Worm (Caenorhabditis elegans) whole organism, L3 larva: ENCODE results near the gene C27A2.12.

Experiments used
- R02D3.7 ChIP-seq: fragments of 150-350 bp; optimal IDR thresholded peaks from 2 replicates; lab custom pipeline; 2014; ENCODE audit warnings: missing biosample characterization, missing genetic modification characterization
- ZK546.5 ChIP-seq: sonication (generic microtip); optimal IDR thresholded peaks from 2 replicates; lab custom pipeline; 2017; ENCODE audit warnings: missing biosample characterization, missing genetic modification characterization
- aly-2 ChIP-seq: fragments of 150-350 bp; optimal IDR thresholded peaks from 2 replicates; lab custom pipeline; 2014; ENCODE audit warnings: missing biosample characterization, missing genetic modification characterization
- ama-1 ChIP-seq: fragments of 150-350 bp; optimal IDR thresholded peaks from 2 replicates; lab custom pipeline; 2018
- ceh-16 ChIP-seq: sonication (generic microtip); optimal IDR thresholded peaks from 2 replicates; lab custom pipeline; 2017; ENCODE audit warnings: missing biosample characterization, missing genetic modification characterization
- ceh-28 ChIP-seq: fragments of 150-350 bp; optimal IDR thresholded peaks from 2 replicates; lab custom pipeline; 2014; ENCODE audit warnings: missing biosample characterization, missing genetic modification reagents, missing genetic modification characterization
- ceh-82 ChIP-seq: fragments of 150-350 bp; optimal IDR thresholded peaks from 2 replicates; lab custom pipeline; 2014; ENCODE audit warnings: missing biosample characterization, missing genetic modification characterization
- ceh-9 ChIP-seq: sonication (generic microtip); optimal IDR thresholded peaks from 2 replicates; lab custom pipeline; 2018; ENCODE audit warnings: missing biosample characterization, missing genetic modification characterization
- daf-12 ChIP-seq: fragments of 150-350 bp; optimal IDR thresholded peaks from 2 replicates; lab custom pipeline; 2014; ENCODE audit warnings: missing biosample characterization, missing genetic modification reagents, missing genetic modification characterization
- egl-27 ChIP-seq: sonication (generic microtip); optimal IDR thresholded peaks from 4 replicates; lab custom pipeline; 2017; ENCODE audit warnings: missing biosample characterization, missing genetic modification reagents, missing genetic modification characterization
- egl-5 ChIP-seq: fragments of 150-350 bp; optimal IDR thresholded peaks from 2 replicates; lab custom pipeline; 2017; ENCODE audit warnings: missing biosample characterization, missing genetic modification reagents, missing genetic modification characterization, inconsistent platforms
- elt-1 ChIP-seq: fragments of 150-350 bp; optimal IDR thresholded peaks from 2 replicates; lab custom pipeline; 2014; ENCODE audit warnings: missing biosample characterization, missing genetic modification characterization
- elt-2 ChIP-seq: sonication (generic microtip); optimal IDR thresholded peaks from 2 replicates; lab custom pipeline; 2016; ENCODE audit warnings: missing genetic modification reagents, mild to moderate bottlenecking, missing genetic modification characterization, missing compliant biosample characterization
- elt-3 ChIP-seq, 3 experiments: fragments of 150-350 bp in 1 of 3; sonication (generic microtip) in 2 of 3; optimal IDR thresholded peaks; 2 replicates in 2 of 3; 4 replicates in 1 of 3; lab custom pipeline; 2014 to 2017; ENCODE audit warnings: missing biosample characterization in 3 of 3, missing genetic modification characterization in 3 of 3
- eor-1 ChIP-seq, 2 experiments: fragments of 150-350 bp; optimal IDR thresholded peaks; 2 replicates each; lab custom pipeline; 2014 to 2018; ENCODE audit warnings: missing biosample characterization in 2 of 2, missing genetic modification characterization in 2 of 2
- fkh-10 ChIP-seq: sonication (generic microtip); optimal IDR thresholded peaks from 2 replicates; lab custom pipeline; 2017; ENCODE audit warnings: missing biosample characterization, missing genetic modification reagents, missing genetic modification characterization
- fkh-2 ChIP-seq: fragments of 150-350 bp; optimal IDR thresholded peaks from 2 replicates; lab custom pipeline; 2014; ENCODE audit warnings: missing biosample characterization, missing genetic modification reagents, missing genetic modification characterization
- fos-1 ChIP-seq: fragments of 150-350 bp; optimal IDR thresholded peaks from 2 replicates; lab custom pipeline; 2014; ENCODE audit warnings: missing biosample characterization, missing genetic modification characterization
- hmg-11 ChIP-seq: sonication (generic microtip); optimal IDR thresholded peaks from 2 replicates; lab custom pipeline; 2016; ENCODE audit warnings: missing genetic modification characterization, missing compliant biosample characterization
- jun-1 ChIP-seq: fragments of 150-350 bp; optimal IDR thresholded peaks from 2 replicates; lab custom pipeline; 2014; ENCODE audit warnings: missing biosample characterization, missing genetic modification reagents, missing genetic modification characterization
- lin-15B ChIP-seq: fragments of 150-350 bp; optimal IDR thresholded peaks from 2 replicates; lab custom pipeline; 2014; ENCODE audit warnings: missing biosample characterization, missing genetic modification characterization
- lin-39 ChIP-seq: fragments of 150-350 bp; optimal IDR thresholded peaks from 2 replicates; lab custom pipeline; 2018; ENCODE audit warnings: missing biosample characterization, missing genetic modification reagents, missing genetic modification characterization
- lsy-12 ChIP-seq: sonication (generic microtip); optimal IDR thresholded peaks from 2 replicates; lab custom pipeline; 2016; ENCODE audit warnings: mild to moderate bottlenecking, missing genetic modification characterization, missing compliant biosample characterization
- mdl-1 ChIP-seq: fragments of 150-350 bp; optimal IDR thresholded peaks from 2 replicates; lab custom pipeline; 2014; ENCODE audit warnings: missing biosample characterization, missing genetic modification characterization
- mml-1 ChIP-seq: fragments of 150-350 bp; sonication (generic microtip); optimal IDR thresholded peaks from 3 replicates; lab custom pipeline; 2014; ENCODE audit warnings: missing biosample characterization, missing genetic modification characterization
- nfya-1 ChIP-seq: sonication (generic microtip); optimal IDR thresholded peaks from 2 replicates; lab custom pipeline; 2017; ENCODE audit warnings: missing genetic modification characterization, mild to moderate bottlenecking, missing compliant biosample characterization, antibody characterized with exemption, moderate library complexity; ENCODE audit not compliant: insufficient read depth
- nhr-11 ChIP-seq: fragments of 150-350 bp; optimal IDR thresholded peaks from 2 replicates; lab custom pipeline; 2014; ENCODE audit warnings: missing biosample characterization, missing genetic modification characterization
- nhr-12 ChIP-seq: fragments of 150-350 bp; optimal IDR thresholded peaks from 2 replicates; lab custom pipeline; 2014; ENCODE audit warnings: missing biosample characterization, missing genetic modification characterization
- nhr-23 ChIP-seq: fragments of 150-350 bp; optimal IDR thresholded peaks from 2 replicates; lab custom pipeline; 2014; ENCODE audit warnings: missing biosample characterization, missing genetic modification reagents, missing genetic modification characterization
- nhr-237 ChIP-seq: fragments of 150-350 bp; optimal IDR thresholded peaks from 2 replicates; lab custom pipeline; 2014; ENCODE audit warnings: missing biosample characterization, missing genetic modification characterization
- nhr-25 ChIP-seq: sonication (generic microtip); optimal IDR thresholded peaks from 2 replicates; lab custom pipeline; 2017; ENCODE audit warnings: missing biosample characterization, missing genetic modification characterization
- nhr-28 ChIP-seq: fragments of 150-350 bp; optimal IDR thresholded peaks from 2 replicates; lab custom pipeline; 2014; ENCODE audit warnings: missing biosample characterization, missing genetic modification characterization
- nhr-43 ChIP-seq: sonication (generic microtip); optimal IDR thresholded peaks from 2 replicates; lab custom pipeline; 2016; ENCODE audit warnings: mild to moderate bottlenecking, missing genetic modification characterization, missing compliant biosample characterization; ENCODE audit not compliant: poor library complexity, severe bottlenecking
- nhr-67 ChIP-seq: fragments of 150-350 bp; optimal IDR thresholded peaks from 2 replicates; lab custom pipeline; 2014; ENCODE audit warnings: missing biosample characterization, missing genetic modification characterization
- nhr-76 ChIP-seq: fragments of 150-350 bp; sonication (generic microtip); optimal IDR thresholded peaks from 5 replicates; lab custom pipeline; 2014; ENCODE audit warnings: missing biosample characterization, missing genetic modification characterization
- nhr-77 ChIP-seq: fragments of 150-350 bp; optimal IDR thresholded peaks from 2 replicates; lab custom pipeline; 2014; ENCODE audit warnings: missing biosample characterization, missing genetic modification characterization
- pha-4 ChIP-seq: fragments of 150-350 bp; optimal IDR thresholded peaks from 2 replicates; lab custom pipeline; 2014; ENCODE audit warnings: missing biosample characterization, missing genetic modification reagents, missing genetic modification characterization
- pqm-1 ChIP-seq: fragments of 150-350 bp; optimal IDR thresholded peaks from 2 replicates; lab custom pipeline; 2017; ENCODE audit warnings: missing biosample characterization, missing genetic modification characterization, inconsistent platforms
- sea-2 ChIP-seq: fragments of 150-350 bp; sonication (generic microtip); optimal IDR thresholded peaks from 4 replicates; lab custom pipeline; 2014; ENCODE audit warnings: missing biosample characterization, missing genetic modification reagents, missing genetic modification characterization
- skn-1 ChIP-seq: fragments of 150-350 bp; optimal IDR thresholded peaks from 2 replicates; lab custom pipeline; 2014; ENCODE audit warnings: missing biosample characterization, missing genetic modification characterization
- snpc-4 ChIP-seq: fragments of 150-350 bp; optimal IDR thresholded peaks from 2 replicates; lab custom pipeline; 2014; ENCODE audit warnings: missing biosample characterization, missing genetic modification characterization
- tbx-2 ChIP-seq: sonication (generic microtip); optimal IDR thresholded peaks from 2 replicates; lab custom pipeline; 2016; ENCODE audit warnings: mild to moderate bottlenecking, missing genetic modification characterization, missing compliant biosample characterization
- unc-39 ChIP-seq: sonication (generic microtip); optimal IDR thresholded peaks from 4 replicates; lab custom pipeline; 2017; ENCODE audit warnings: missing biosample characterization, missing genetic modification characterization
- unc-62 ChIP-seq: fragments of 150-350 bp; sonication (generic microtip); optimal IDR thresholded peaks from 4 replicates; lab custom pipeline; 2014; ENCODE audit warnings: missing biosample characterization, missing genetic modification reagents, missing genetic modification characterization
- zag-1 ChIP-seq: fragments of 150-350 bp; optimal IDR thresholded peaks from 2 replicates; lab custom pipeline; 2014; ENCODE audit warnings: missing biosample characterization, missing genetic modification characterization
- ztf-11 ChIP-seq: fragments of 150-350 bp; optimal IDR thresholded peaks from 2 replicates; lab custom pipeline; 2014; ENCODE audit warnings: missing biosample characterization, missing genetic modification characterization
- ztf-4 ChIP-seq: fragments of 150-350 bp; optimal IDR thresholded peaks from 2 replicates; lab custom pipeline; 2014; ENCODE audit warnings: missing biosample characterization, missing genetic modification characterization

C27A2.12 gene

DNA sequence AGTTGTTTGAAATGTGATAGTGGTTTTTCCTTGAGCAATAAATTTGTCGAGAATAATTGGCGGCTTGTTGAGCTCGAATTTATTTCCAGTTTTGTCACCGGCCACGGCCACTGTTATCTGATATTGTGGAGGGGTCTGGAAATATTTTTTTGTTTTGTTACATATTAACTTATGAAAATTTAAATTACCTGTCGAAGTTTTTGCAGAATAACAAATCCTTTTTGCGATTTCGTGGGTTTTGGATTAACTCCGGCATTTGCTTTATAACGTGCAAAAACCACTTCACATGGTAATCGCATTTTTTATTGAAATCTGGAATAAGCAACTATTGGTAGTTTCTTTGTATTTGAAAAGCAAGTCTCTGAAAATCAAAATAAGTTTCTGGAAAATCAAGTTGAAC is 21.8 kb downstream of the C27A2.12 start, which contains the start of gene lrr-1:
Gene lrr-1 (minus strand): TSS at position 312 of the 400 bp plus-strand sequence.
- TF ChIP-seq egl-27 (tag; lab: Kevin White, UChicago) (no peak), ZK546.5 (tag; lab: Kevin White, UChicago) (no peak), lin-15B (tag; lab: Kevin White, UChicago) (no peak), elt-1 (tag; lab: Kevin White, UChicago) (no peak), nhr-12 (tag; lab: Kevin White, UChicago) (no peak), nhr-237 (tag; lab: Kevin White, UChicago) (no peak), lsy-12 (no peak), daf-12 (tag; lab: Kevin White, UChicago) (no peak), nhr-77 (tag; lab: Kevin White, UChicago) (peak; percentile 12), elt-2 (tag; lab: Kevin White, UChicago) (peak; percentile 32), mml-1 (tag; lab: Kevin White, UChicago) (no peak), sea-2 (no peak), ztf-4 (tag; lab: Kevin White, UChicago) (no peak)

- TF ChIP-seq sea-2 (no peak), daf-12 (tag; lab: Kevin White, UChicago) (no peak), nhr-25 (no peak), ceh-82 (no peak), fkh-10 (GFP tag; lab: Kevin White, UChicago) (no peak), R02D3.7 (tag; lab: Kevin White, UChicago) (no peak)
Observed at ce11 chrII:5033935-5034334, 24.0 kb downstream of the C27A2.12 start, which contains the start of gene F33G12.3. Gene F33G12.3 (minus strand): TSS chrII:5034035.

- TF ChIP-seq ceh-16 (tag; lab: Kevin White, UChicago) (no peak), nhr-12 (tag; lab: Kevin White, UChicago) (no peak), unc-39 (tag; lab: Kevin White, UChicago) (no peak), lsy-12 (peak; percentile 73), nhr-11 (tag; lab: Kevin White, UChicago) (no peak), lin-39 (tag; lab: Kevin White, UChicago) (peak; percentile 58), ceh-28 (tag; lab: Kevin White, UChicago) (no peak), sea-2 (no peak), nfya-1 (tag; lab: Kevin White, UChicago) (peak; percentile 57), R02D3.7 (tag; lab: Kevin White, UChicago) (peak; percentile 29), nhr-237 (tag; lab: Kevin White, UChicago) (no peak), pqm-1 (tag; lab: Kevin White, UChicago) (peak; percentile 17), ZK546.5 (tag; lab: Kevin White, UChicago) (no peak), ztf-4 (tag; lab: Kevin White, UChicago) (no peak), unc-62 (GFP tag; lab: Kevin White, UChicago) (no peak), skn-1 (tag; lab: Kevin White, UChicago) (no peak), nhr-76 (no peak), nhr-77 (tag; lab: Kevin White, UChicago) (no peak), pha-4 (tag; lab: Kevin White, UChicago) (peak; percentile 38), nhr-28 (tag; lab: Kevin White, UChicago) (no peak), nhr-23 (tag; lab: Kevin White, UChicago) (no peak), daf-12 (tag; lab: Kevin White, UChicago) (no peak), fkh-2 (tag; lab: Kevin White, UChicago) (no peak), egl-27 (tag; lab: Kevin White, UChicago) (peak; percentile 46), tbx-2 (tag; lab: Kevin White, UChicago) (peak; percentile 19), hmg-11 (tag; lab: Kevin White, UChicago) (peak; percentile 89), aly-2 (tag; lab: Kevin White, UChicago) (no peak), fkh-10 (GFP tag; lab: Kevin White, UChicago) (no peak), nhr-25 (peak; percentile 40), nhr-67 (tag; lab: Kevin White, UChicago) (no peak), eor-1 (tag; optimal IDR thresholded peaks at IDR 0.05; lab: Kevin White, UChicago) (no peak), nhr-43 (tag; lab: Kevin White, UChicago) (peak; percentile 63), mml-1 (tag; lab: Kevin White, UChicago) (no peak), zag-1 (no peak), elt-1 (tag; lab: Kevin White, UChicago) (no peak), snpc-4 (tag; lab: Kevin White, UChicago) (peak; percentile 30), elt-2 (tag; lab: Kevin White, UChicago) (peak; percentile 87), egl-5 (tag; lab: Kevin White, UChicago) (no peak), ceh-82 (peak; percentile 29), ama-1 (lab: Kevin White, UChicago) (no peak), lin-15B (tag; lab: Kevin White, UChicago) (peak; percentile 34), mdl-1 (tag; lab: Kevin White, UChicago) (no peak), ceh-9 (tag; lab: Kevin White, UChicago) (no peak), fos-1 (tag; lab: Kevin White, UChicago) (no peak), ztf-11 (tag; lab: Kevin White, UChicago) (no peak), elt-3 (tag; optimal IDR thresholded peaks at IDR 0.05; lab: Kevin White, UChicago) (no peak), jun-1 (tag; lab: Kevin White, UChicago) (peak; percentile 35)
Observed at ce11 chrII:5032669-5033068, 25.3 kb downstream of the C27A2.12 start.
